Worm (Caenorhabditis elegans) whole organism, L4 larva: Measurements from ENCODE around the gene clc-26.

Source experiments
- D1046.2 ChIP-seq: fragments of 200-800 bp; sonication (Bioruptor generic); IDR thresholded peaks from 2 replicates; pipeline ENCODE4 v1.3.6; 2022; ENCODE audit warnings: missing genetic modification characterization, missing compliant biosample characterization
- Y48G9A.11 ChIP-seq: fragments of 200-800 bp; sonication (Bioruptor generic); IDR thresholded peaks from 2 replicates; pipeline ENCODE4 v1.3.6; 2022; ENCODE audit warnings: missing genetic modification reagents, missing genetic modification characterization, missing compliant biosample characterization
- egl-27 ChIP-seq: sonication (generic microtip); optimal IDR thresholded peaks from 3 replicates; lab custom pipeline; 2017; ENCODE audit warnings: missing biosample characterization, missing genetic modification reagents, missing genetic modification characterization
- hlh-30 ChIP-seq: sonication (generic microtip); optimal IDR thresholded peaks from 2 replicates; lab custom pipeline; 2017; ENCODE audit warnings: antibody characterized with exemption, mild to moderate bottlenecking, missing genetic modification characterization, missing compliant biosample characterization; ENCODE audit not compliant: insufficient read depth
- lsy-2 ChIP-seq, 2 experiments: fragments of 150-350 bp in 1 of 2; sonication (generic microtip) in 1 of 2; optimal IDR thresholded peaks; 2 replicates each; lab custom pipeline; 2014 to 2017; ENCODE audit warnings: missing biosample characterization in 2 of 2, missing genetic modification characterization in 2 of 2
- nhr-76 ChIP-seq: fragments of 150-350 bp; optimal IDR thresholded peaks from 2 replicates; lab custom pipeline; 2014; ENCODE audit warnings: missing biosample characterization, missing genetic modification characterization
- pha-4 ChIP-seq, 2 experiments: fragments of 150-350 bp in 1 of 2; fragments of 200-800 bp in 1 of 2; sonication (Bioruptor generic) in 1 of 2; IDR thresholded peaks in 1 of 2; optimal IDR thresholded peaks in 1 of 2; 2 replicates each; pipeline versions ENCODE4 v1.3.6 to Lab custom; 2014 to 2022; ENCODE audit warnings: missing genetic modification characterization in 2 of 2, missing genetic modification reagents in 2 of 2, missing biosample characterization in 1 of 2, missing compliant biosample characterization in 1 of 2
- pqm-1 ChIP-seq: sonication (generic microtip); optimal IDR thresholded peaks from 2 replicates; lab custom pipeline; 2017; ENCODE audit warnings: missing biosample characterization, missing genetic modification characterization
- skn-1 ChIP-seq: fragments of 150-350 bp; optimal IDR thresholded peaks from 2 replicates; lab custom pipeline; 2014; ENCODE audit warnings: missing biosample characterization, missing genetic modification characterization
- ztf-11 ChIP-seq: fragments of 150-350 bp; optimal IDR thresholded peaks from 2 replicates; lab custom pipeline; 2014; ENCODE audit warnings: missing biosample characterization, missing genetic modification characterization

DNA sequence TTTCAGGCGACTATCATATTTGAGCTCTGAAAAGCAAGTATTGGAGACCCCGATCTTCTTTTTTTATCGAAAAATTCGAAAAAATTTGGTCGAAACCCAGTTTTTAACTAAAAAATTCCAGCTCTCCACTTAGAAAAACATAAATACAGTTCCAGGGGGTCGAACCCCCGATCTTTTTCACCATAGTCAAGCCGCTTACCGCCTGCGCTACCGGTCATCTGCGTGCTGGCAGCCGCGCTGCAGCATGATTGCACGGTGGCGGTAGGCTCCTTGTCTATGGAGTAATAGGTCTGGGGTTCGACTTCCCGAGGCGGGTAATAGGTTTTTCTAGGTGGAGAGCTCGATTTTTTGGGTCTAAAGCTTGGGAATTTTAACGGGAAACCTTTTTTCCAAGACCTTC, 21.1 kb downstream of the clc-26 start, which contains the start of gene clc-24:
- TF ChIP-seq skn-1 (no peak), pha-4 (GFP tag; IDR thresholded peaks at IDR 0.05; lab: Robert Waterston, UW) (no peak), pha-4 (tag; optimal IDR thresholded peaks at IDR 0.05; lab: Kevin White, UChicago) (no peak), egl-27 (no peak), nhr-76 (tag; lab: Kevin White, UChicago) (no peak), pqm-1 (tag; lab: Kevin White, UChicago) (no peak), hlh-30 (tag; lab: Kevin White, UChicago) (no peak), D1046.2 (no peak), ztf-11 (tag; lab: Kevin White, UChicago) (no peak), Y48G9A.11 (GFP tag; lab: Robert Waterston, UW) (no peak), lsy-2 (tag; optimal IDR thresholded peaks at IDR 0.05; lab: Kevin White, UChicago) (no peak)
